Worm (Caenorhabditis elegans) whole organism, L1 larva: Measurements from ENCODE around the gene dnj-3.

Source experiments
- aha-1 ChIP-seq: fragments of 150-350 bp; optimal IDR thresholded peaks from 2 replicates; lab custom pipeline; 2014; ENCODE audit warnings: missing biosample characterization, missing genetic modification characterization
- ama-1 ChIP-seq: fragments of 150-350 bp; optimal IDR thresholded peaks from 2 replicates; lab custom pipeline; 2014
- dpl-1 ChIP-seq, 3 experiments: fragments of 150-350 bp in 2 of 3; sonication (generic microtip) in 1 of 3; optimal IDR thresholded peaks; 2 replicates each; lab custom pipeline; 2014 to 2017; ENCODE audit warnings: missing biosample characterization in 3 of 3, missing genetic modification characterization in 3 of 3, missing genetic modification reagents in 3 of 3
- lsy-2 ChIP-seq, 2 experiments: fragments of 150-350 bp; optimal IDR thresholded peaks; 2 replicates each; lab custom pipeline; 2014; ENCODE audit warnings: missing biosample characterization in 2 of 2, missing genetic modification characterization in 2 of 2
- mab-9 ChIP-seq: fragments of 200-800 bp; sonication (Bioruptor generic); IDR thresholded peaks from 2 replicates; pipeline ENCODE4 v1.3.6; 2022; ENCODE audit warnings: missing genetic modification reagents, missing genetic modification characterization, missing compliant biosample characterization
- mdl-1 ChIP-seq, 2 experiments: fragments of 150-350 bp; optimal IDR thresholded peaks; 2 replicates each; lab custom pipeline; 2014 to 2017; ENCODE audit warnings: missing biosample characterization in 2 of 2, missing genetic modification characterization in 2 of 2, inconsistent platforms in 1 of 2
- nhr-237 ChIP-seq: fragments of 150-350 bp; optimal IDR thresholded peaks from 2 replicates; lab custom pipeline; 2014; ENCODE audit warnings: missing biosample characterization, missing genetic modification characterization
- nhr-90 ChIP-seq: sonication (generic microtip); optimal IDR thresholded peaks from 2 replicates; lab custom pipeline; 2016; ENCODE audit warnings: mild to moderate bottlenecking, missing genetic modification characterization, missing compliant biosample characterization; ENCODE audit not compliant: poor library complexity
- pax-3 ChIP-seq: fragments of 200-800 bp; sonication (Bioruptor generic); optimal IDR thresholded peaks from 2 replicates; lab custom pipeline; 2018; ENCODE audit warnings: mild to moderate bottlenecking, missing genetic modification characterization, moderate library complexity, missing compliant biosample characterization
- snpc-4 ChIP-seq: fragments of 150-350 bp; optimal IDR thresholded peaks from 2 replicates; lab custom pipeline; 2014; ENCODE audit warnings: missing biosample characterization, missing genetic modification characterization
- unc-62 ChIP-seq: fragments of 150-350 bp; optimal IDR thresholded peaks from 2 replicates; lab custom pipeline; 2014; ENCODE audit warnings: missing biosample characterization, missing genetic modification reagents, missing genetic modification characterization

ce11 chrV:15065068-15065744, 3.3 kb upstream of the dnj-3 start, which contains the start of gene C25D7.9:
- TF ChIP-seq nhr-237: no peak
- no peak for TF ChIP-seq snpc-4 (tag; lab: Kevin White, UChicago)
- TF ChIP-seq lsy-2 (tag; optimal IDR thresholded peaks at IDR 0.05; lab: Kevin White, UChicago): peak; percentile 31 to 62
- no peak for TF ChIP-seq ama-1 (lab: Kevin White, UChicago)
- TF ChIP-seq unc-62: no peak
- TF ChIP-seq nhr-90: no peak
- no peak for TF ChIP-seq aha-1 (tag; lab: Kevin White, UChicago)
- peak; percentile 9 for TF ChIP-seq pax-3
- peak; percentile 17 to 52 (median 45) for TF ChIP-seq dpl-1 (GFP tag; optimal IDR thresholded peaks at IDR 0.05; lab: Kevin White, UChicago)
- TF ChIP-seq mab-9 (GFP tag; lab: Robert Waterston, UW): no peak
- TF ChIP-seq mdl-1 (tag; optimal IDR thresholded peaks at IDR 0.05; lab: Kevin White, UChicago): no peak
